Worm (Caenorhabditis elegans): ENCODE data around the gene srbc-43.

DNA sequence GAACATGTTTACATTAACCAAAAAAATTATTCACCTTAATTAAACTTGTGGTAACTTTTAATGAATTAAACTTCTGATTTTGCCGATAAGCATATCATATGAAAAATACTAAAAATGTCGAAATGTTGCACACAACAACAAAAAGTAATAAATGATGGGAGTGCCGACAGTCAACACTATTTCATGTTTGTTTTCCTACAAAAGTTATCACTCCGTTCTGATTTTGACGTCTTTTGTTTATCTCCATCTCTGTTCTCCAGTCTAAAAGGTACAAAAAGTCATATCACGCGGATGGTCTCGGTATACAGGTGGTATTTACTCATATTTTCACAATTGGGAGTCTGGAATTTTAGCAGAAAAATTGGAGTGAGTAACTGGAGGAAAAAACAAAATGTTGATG, 25.1 kb upstream of the srbc-43 start:
- no peak for TF ChIP-seq nhr-28 (tag; optimal IDR thresholded peaks at IDR 0.05)
- no peak for TF ChIP-seq snpc-4 (tag; optimal IDR thresholded peaks at IDR 0.05)
- no peak for TF ChIP-seq nhr-76 (tag; optimal IDR thresholded peaks at IDR 0.05)
- no peak for TF ChIP-seq ztf-11 (tag; optimal IDR thresholded peaks at IDR 0.05)
- TF ChIP-seq elt-3 (tag; optimal IDR thresholded peaks at IDR 0.05), result no peak
- no peak for TF ChIP-seq lsy-2 (tag; optimal IDR thresholded peaks at IDR 0.05)
